Fruit fly (Drosophila melanogaster) whole organism, embryonic: ENCODE results near the gene CG14947.
A peak's percentile ranks its signal among the peaks of the same experiment; 100 is the strongest.

ENCODE experiments used
- Ada2b ChIP-seq: fragments of 200-800 bp; sonication (Bioruptor generic); IDR thresholded peaks from 2 replicates; pipeline ENCODE4 v1.3.6; 2022; ENCODE audit warnings: missing biosample characterization, missing genetic modification characterization
- Bdp1 ChIP-seq: fragments of 200-800 bp; sonication (Bioruptor generic); optimal IDR thresholded peaks from 3 replicates; lab custom pipeline; 2016; ENCODE audit warnings: missing biosample characterization, missing genetic modification characterization
- Bgb ChIP-seq: fragments of 200-800 bp; sonication (Bioruptor generic); IDR thresholded peaks from 2 replicates; pipeline ENCODE4 v1.3.6; 2022; ENCODE audit warnings: missing biosample characterization, missing genetic modification characterization; ENCODE audit not compliant: partially characterized antibody
- C15 ChIP-seq: fragments of 200-800 bp; sonication (Bioruptor generic); IDR thresholded peaks from 3 replicates; pipeline ENCODE4 v1.3.6; 2022; ENCODE audit warnings: missing biosample characterization, missing genetic modification characterization
- CG10267 ChIP-seq: fragments of 200-800 bp; sonication (Bioruptor generic); optimal IDR thresholded peaks from 2 replicates; lab custom pipeline; 2018; ENCODE audit warnings: missing biosample characterization, mild to moderate bottlenecking, missing genetic modification characterization, moderate library complexity
- CG11456 ChIP-seq: fragments of 200-800 bp; sonication (Bioruptor generic); IDR thresholded peaks from 3 replicates; pipeline ENCODE4 v1.3.6; 2022; ENCODE audit warnings: missing biosample characterization, missing genetic modification characterization
- CG13123 ChIP-seq: fragments of 200-800 bp; sonication (Bioruptor generic); optimal IDR thresholded peaks from 2 replicates; lab custom pipeline; 2016; ENCODE audit warnings: missing biosample characterization, missing genetic modification characterization
- CG13287 ChIP-seq: fragments of 200-800 bp; sonication (Bioruptor generic); IDR thresholded peaks from 2 replicates; pipeline ENCODE4 v1.3.6; 2022; ENCODE audit warnings: missing biosample characterization, missing genetic modification characterization; ENCODE audit not compliant: partially characterized antibody
- CG13424 ChIP-seq: fragments of 200-800 bp; sonication (Bioruptor generic); optimal IDR thresholded peaks from 2 replicates; lab custom pipeline; 2019; ENCODE audit warnings: missing biosample characterization, mild to moderate bottlenecking, missing genetic modification characterization, moderate library complexity
- CG14710 ChIP-seq: fragments of 200-800 bp; sonication (Bioruptor generic); optimal IDR thresholded peaks from 3 replicates; lab custom pipeline; 2019; ENCODE audit warnings: missing biosample characterization, mild to moderate bottlenecking, missing genetic modification characterization, moderate library complexity
- CG15601 ChIP-seq: fragments of 200-800 bp; sonication (Bioruptor generic); optimal IDR thresholded peaks from 3 replicates; lab custom pipeline; 2019; ENCODE audit warnings: missing biosample characterization, mild to moderate bottlenecking, missing genetic modification characterization, moderate library complexity
- CG16779 ChIP-seq: fragments of 200-800 bp; sonication (Bioruptor generic); IDR thresholded peaks from 2 replicates; pipeline ENCODE4 v1.3.6; 2022; ENCODE audit warnings: missing biosample characterization, missing genetic modification characterization
- CG17359 ChIP-seq: fragments of 200-800 bp; sonication (Bioruptor generic); optimal IDR thresholded peaks from 3 replicates; lab custom pipeline; 2018; ENCODE audit warnings: missing biosample characterization, mild to moderate bottlenecking, missing genetic modification characterization, moderate library complexity
- CG17361 ChIP-seq: fragments of 200-800 bp; sonication (Bioruptor generic); IDR thresholded peaks from 3 replicates; pipeline ENCODE4 v1.3.6; 2022; ENCODE audit warnings: missing biosample characterization, missing genetic modification characterization
- CG17829 ChIP-seq: fragments of 200-800 bp; optimal IDR thresholded peaks from 2 replicates; lab custom pipeline; 2019; ENCODE audit warnings: missing biosample characterization, mild to moderate bottlenecking, missing genetic modification characterization, moderate library complexity
- CG18262 ChIP-seq: fragments of 200-800 bp; optimal IDR thresholded peaks from 3 replicates; lab custom pipeline; 2019; ENCODE audit warnings: missing biosample characterization, mild to moderate bottlenecking, missing genetic modification characterization, moderate library complexity
- CG18619 ChIP-seq: fragments of 200-800 bp; sonication (Bioruptor generic); optimal IDR thresholded peaks from 3 replicates; lab custom pipeline; 2017; ENCODE audit warnings: missing biosample characterization, mild to moderate bottlenecking, missing genetic modification characterization
- CG18764 ChIP-seq: fragments of 200-800 bp; sonication (Bioruptor generic); optimal IDR thresholded peaks from 3 replicates; lab custom pipeline; 2016; ENCODE audit warnings: missing biosample characterization, missing genetic modification characterization
- CG2116 ChIP-seq: fragments of 200-800 bp; sonication (Bioruptor generic); optimal IDR thresholded peaks from 3 replicates; lab custom pipeline; 2018; ENCODE audit warnings: missing biosample characterization, mild to moderate bottlenecking, missing genetic modification characterization
- CG31388 ChIP-seq: fragments of 200-800 bp; sonication (Bioruptor generic); optimal IDR thresholded peaks from 2 replicates; lab custom pipeline; 2016; ENCODE audit warnings: missing biosample characterization, missing genetic modification characterization
- CG3995 ChIP-seq: fragments of 200-800 bp; sonication (Bioruptor generic); optimal IDR thresholded peaks from 3 replicates; lab custom pipeline; 2016; ENCODE audit warnings: missing biosample characterization, missing genetic modification characterization
- CG6765 ChIP-seq: fragments of 200-800 bp; sonication (Bioruptor generic); optimal IDR thresholded peaks from 3 replicates; lab custom pipeline; 2017; ENCODE audit warnings: missing biosample characterization, mild to moderate bottlenecking, missing genetic modification characterization
- CG7372 ChIP-seq: fragments of 200-800 bp; sonication (Bioruptor generic); IDR thresholded peaks from 2 replicates; pipeline ENCODE4 v1.3.6; 2022; ENCODE audit warnings: missing biosample characterization, missing genetic modification characterization
- CG7745 ChIP-seq: fragments of 200-800 bp; sonication (Bioruptor generic); optimal IDR thresholded peaks from 2 replicates; lab custom pipeline; 2018; ENCODE audit warnings: missing biosample characterization, mild to moderate bottlenecking, missing genetic modification characterization, moderate library complexity
- CG8924 ChIP-seq: fragments of 200-800 bp; optimal IDR thresholded peaks from 3 replicates; lab custom pipeline; 2019; ENCODE audit warnings: missing biosample characterization, mild to moderate bottlenecking, missing genetic modification characterization, moderate library complexity
- CG9876 ChIP-seq: fragments of 200-800 bp; sonication (Bioruptor generic); optimal IDR thresholded peaks from 2 replicates; lab custom pipeline; 2016; ENCODE audit warnings: missing biosample characterization, missing genetic modification characterization
- Chrac-16 ChIP-seq: fragments of 200-800 bp; sonication (Bioruptor generic); optimal IDR thresholded peaks from 3 replicates; lab custom pipeline; 2016; ENCODE audit warnings: missing biosample characterization, missing genetic modification characterization
- CoRest ChIP-seq: fragments of 200-800 bp; sonication (Bioruptor generic); optimal IDR thresholded peaks from 3 replicates; lab custom pipeline; 2018; ENCODE audit warnings: missing biosample characterization, mild to moderate bottlenecking, missing genetic modification characterization, moderate library complexity
- Dll ChIP-seq: fragments of 200-800 bp; sonication (Bioruptor generic); IDR thresholded peaks from 4 replicates; pipeline ENCODE4 v1.3.6; 2022; ENCODE audit warnings: missing biosample characterization, missing genetic modification characterization; ENCODE audit not compliant: partially characterized antibody
- GATAe ChIP-seq: fragments of 200-800 bp; sonication (Bioruptor generic); conservative IDR thresholded peaks from 2 replicates; pipeline ENCODE4 v1.3.6; 2022; ENCODE audit warnings: missing biosample characterization, missing genetic modification characterization
- HHEX ChIP-seq: fragments of 200-800 bp; sonication (Bioruptor generic); optimal IDR thresholded peaks from 3 replicates; lab custom pipeline; 2017; ENCODE audit warnings: missing biosample characterization, mild to moderate bottlenecking, missing genetic modification characterization, missing genetic modification reagents
- Hsf ChIP-seq: fragments of 200-800 bp; sonication (Bioruptor generic); optimal IDR thresholded peaks from 3 replicates; lab custom pipeline; 2016; ENCODE audit warnings: missing biosample characterization, missing genetic modification characterization
- Kr ChIP-seq: fragments of 200-800 bp; sonication (Bioruptor generic); optimal IDR thresholded peaks from 2 replicates; lab custom pipeline; 2017; ENCODE audit warnings: missing biosample characterization, mild to moderate bottlenecking, missing genetic modification characterization
- MESR4 ChIP-seq: fragments of 200-800 bp; sonication (Bioruptor generic); optimal IDR thresholded peaks from 2 replicates; lab custom pipeline; 2018; ENCODE audit warnings: missing biosample characterization, mild to moderate bottlenecking, missing genetic modification characterization, moderate library complexity
- Myb ChIP-seq: fragments of 200-800 bp; sonication (Bioruptor generic); optimal IDR thresholded peaks from 2 replicates; lab custom pipeline; 2016; ENCODE audit warnings: missing biosample characterization, missing genetic modification characterization
- Stat92E ChIP-seq, 3 experiments: fragments of >200 bp in 2 of 3; fragments of 200-800 bp in 1 of 3; sonication (Bioruptor generic) in 1 of 3; optimal IDR thresholded peaks; 2 replicates each; lab custom pipeline; 2017 to 2019; ENCODE audit warnings: missing biosample characterization in 3 of 3, missing genetic modification characterization in 3 of 3, mild to moderate bottlenecking in 1 of 3, moderate library complexity in 1 of 3
- ara ChIP-seq: fragments of 200-800 bp; sonication (Bioruptor generic); IDR thresholded peaks from 2 replicates; pipeline ENCODE4 v1.3.6; 2022; ENCODE audit warnings: missing biosample characterization, missing genetic modification characterization
- cato ChIP-seq: fragments of 200-800 bp; sonication (Bioruptor generic); optimal IDR thresholded peaks from 2 replicates; lab custom pipeline; 2016; ENCODE audit warnings: missing biosample characterization, missing genetic modification characterization, borderline replicate concordance
- dan ChIP-seq: fragments of 200-800 bp; sonication (Bioruptor generic); IDR thresholded peaks from 2 replicates; pipeline ENCODE4 v1.3.6; 2022; ENCODE audit warnings: missing biosample characterization, missing genetic modification characterization
- fd3F ChIP-seq: fragments of 200-800 bp; sonication (Bioruptor generic); optimal IDR thresholded peaks from 2 replicates; lab custom pipeline; 2018; ENCODE audit warnings: missing biosample characterization, mild to moderate bottlenecking, missing genetic modification characterization, moderate library complexity
- ftz-f1 ChIP-seq: fragments of 200-800 bp; sonication (Bioruptor generic); optimal IDR thresholded peaks from 2 replicates; lab custom pipeline; 2016; ENCODE audit warnings: missing biosample characterization, missing genetic modification characterization
- gsb ChIP-seq: fragments of 200-800 bp; sonication (Bioruptor generic); IDR thresholded peaks from 2 replicates; pipeline ENCODE4 v1.3.6; 2022; ENCODE audit warnings: missing biosample characterization, missing genetic modification characterization
- hkb ChIP-seq, 2 experiments: fragments of 200-800 bp in 1 of 2; fragments of >200 bp in 1 of 2; sonication (Bioruptor generic) in 1 of 2; IDR thresholded peaks in 1 of 2; optimal IDR thresholded peaks in 1 of 2; 2 replicates each; pipeline versions ENCODE4 v1.3.6 to Lab custom; 2017 to 2022; ENCODE audit warnings: missing biosample characterization in 1 of 2, missing genetic modification characterization in 1 of 2
- lola ChIP-seq, 3 experiments: fragments of >200 bp in 2 of 3; fragments of 200-800 bp in 1 of 3; sonication (Bioruptor generic) in 1 of 3; optimal IDR thresholded peaks; 2 replicates each; lab custom pipeline; 2017 to 2019; ENCODE audit warnings: missing biosample characterization in 3 of 3, missing genetic modification characterization in 3 of 3, mild to moderate bottlenecking in 1 of 3, moderate library complexity in 1 of 3
- pum ChIP-seq: fragments of 200-800 bp; sonication (Bioruptor generic); optimal IDR thresholded peaks from 2 replicates; lab custom pipeline; 2016; ENCODE audit warnings: missing biosample characterization, missing genetic modification characterization
- scrt ChIP-seq: fragments of 200-800 bp; sonication (Bioruptor generic); optimal IDR thresholded peaks from 2 replicates; lab custom pipeline; 2018; ENCODE audit warnings: missing biosample characterization, mild to moderate bottlenecking, missing genetic modification characterization, moderate library complexity
- tgo ChIP-seq: fragments of 200-800 bp; sonication (Bioruptor generic); IDR thresholded peaks from 3 replicates; pipeline ENCODE4 v1.3.6; 2022; ENCODE audit warnings: missing biosample characterization, missing genetic modification characterization
- tna ChIP-seq: fragments of 200-800 bp; sonication (Bioruptor generic); IDR thresholded peaks from 2 replicates; pipeline ENCODE4 v1.3.6; 2022; ENCODE audit warnings: missing biosample characterization, missing genetic modification characterization; ENCODE audit not compliant: partially characterized antibody
- unpg ChIP-seq: fragments of 200-800 bp; sonication (Bioruptor generic); optimal IDR thresholded peaks from 3 replicates; lab custom pipeline; 2018; ENCODE audit warnings: missing biosample characterization, mild to moderate bottlenecking, missing genetic modification characterization, moderate library complexity

The CG14947 gene

dm6 chr2L:12063035-12063434 lies 12.9 kb upstream of the CG14947 start, which contains the start of gene Rab3-GAP (continued):
- TF ChIP-seq Hsf (GFP tag; lab: Kevin White, UChicago) (peak; percentile 28), CG16779 (no peak), Ada2b (GFP tag; lab: Robert Waterston, UW) (0 out of 2 replicates have a peak, but pooled peaks have one; percentile 4), pum (no peak), fd3F (GFP tag; lab: Kevin White, UChicago) (no peak), CG13287 (GFP tag; lab: Robert Waterston, UW) (peak; percentile 77), C15 (GFP tag; lab: Robert Waterston, UW) (no peak), CG31388 (no peak), gsb (GFP tag; lab: Robert Waterston, UW) (no peak), Dll (GFP tag; lab: Robert Waterston, UW) (peak; percentile 76), hkb (optimal IDR thresholded peaks at IDR 0.05; lab: Kevin White, UChicago) (no peak), hkb (GFP tag; IDR thresholded peaks at IDR 0.05; lab: Robert Waterston, UW) (peak; percentile 57), Kr (no peak), GATAe (GFP tag; lab: Robert Waterston, UW) (no peak), CG10267 (tag; lab: Kevin White, UChicago) (peak; percentile 60), CG15601 (tag; lab: Kevin White, UChicago) (peak; percentile 29), ara (GFP tag; lab: Robert Waterston, UW) (0 out of 2 replicates have a peak, but pooled peaks have one; percentile 7), CG17359 (tag; lab: Kevin White, UChicago) (peak; percentile 25), CG11456 (GFP tag; lab: Robert Waterston, UW) (no peak), CG9876 (no peak), cato (no peak), CG2116 (GFP tag; lab: Kevin White, UChicago) (peak; percentile 85), CG18619 (GFP tag; lab: Kevin White, UChicago) (no peak), Myb (GFP tag; lab: Kevin White, UChicago) (peak; percentile 9), CG18764 (GFP tag; lab: Kevin White, UChicago) (peak; percentile 8), unpg (peak; percentile 45), CG13123 (no peak), CG3995 (no peak), ftz-f1 (GFP tag; lab: Kevin White, UChicago) (no peak), lola (GFP tag; optimal IDR thresholded peaks at IDR 0.05; lab: Kevin White, UChicago) (peak in 1 of 3 experiments; percentile 27), scrt (GFP tag; lab: Kevin White, UChicago) (peak; percentile 95), CG17829 (tag; lab: Kevin White, UChicago) (peak; percentile 70), CG8924 (tag; lab: Kevin White, UChicago) (peak; percentile 20), Chrac-16 (GFP tag; lab: Kevin White, UChicago) (peak; percentile 29), tgo (GFP tag; lab: Robert Waterston, UW) (peak; percentile 38; the same call in 1 of the 3 replicates), CG7372 (GFP tag; lab: Robert Waterston, UW) (no peak), Bdp1 (GFP tag; lab: Kevin White, UChicago) (no peak), HHEX (no peak), CG7745 (tag; lab: Kevin White, UChicago) (no peak), dan (GFP tag; lab: Robert Waterston, UW) (no peak), CG18262 (tag; lab: Kevin White, UChicago) (peak; percentile 43), CG14710 (tag; lab: Kevin White, UChicago) (peak; percentile 51), Stat92E (GFP tag; optimal IDR thresholded peaks at IDR 0.05; lab: Kevin White, UChicago) (peak in 1 of 3 experiments; percentile 19), tna (GFP tag; lab: Robert Waterston, UW) (peak; percentile 55), Bgb (peak; percentile 52; the same call in 1 of the 2 replicates), CG13424 (peak; percentile 30), MESR4 (peak; percentile 50), CG6765 (GFP tag; lab: Kevin White, UChicago) (no peak), CG17361 (GFP tag; lab: Robert Waterston, UW) (peak; percentile 51; the same call in 1 of the 3 replicates), CoRest (peak; percentile 10)
